2 fruit fly cellular contexts compared by ENCODE assay signal in the genomic region with DNA sequence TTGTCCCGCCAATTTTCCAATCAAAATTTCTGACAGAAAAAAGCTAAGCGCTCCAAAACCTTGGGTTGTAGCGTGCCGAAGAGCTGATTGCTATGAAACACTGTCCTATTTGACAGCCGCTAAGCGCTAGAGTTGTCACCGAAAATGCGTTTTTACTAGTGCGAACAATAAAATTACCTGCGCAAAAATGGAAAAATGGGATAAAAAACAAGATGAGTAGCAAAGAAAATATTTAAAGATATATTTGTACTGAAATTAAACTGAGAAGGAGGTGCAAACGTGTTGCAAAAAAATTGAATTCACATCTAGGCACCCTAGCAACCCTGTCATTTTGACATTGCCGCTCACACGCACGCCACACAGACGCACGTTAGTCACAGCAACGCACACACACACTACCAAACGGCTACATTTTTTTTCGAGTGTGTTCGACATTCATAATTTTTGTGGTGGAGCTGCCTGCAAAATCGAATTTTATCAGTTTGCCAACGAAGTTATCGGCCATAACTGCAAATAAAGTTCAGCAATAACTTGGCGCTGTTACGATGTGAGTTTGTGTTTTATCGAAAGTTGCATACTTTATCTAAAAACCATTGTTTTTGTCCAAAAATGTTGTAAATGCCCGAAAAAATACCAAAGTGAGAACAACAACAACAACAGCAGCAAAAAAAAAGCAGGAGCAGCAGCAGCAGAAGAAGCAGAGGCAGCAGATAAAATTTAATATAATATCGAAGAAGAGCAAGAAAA.
A peak's percentile ranks its signal among the peaks of the same experiment; 100 is the strongest.
TF ChIP-seq lines count a peak whose summit lies in the region.

TSS of gene ben (plus strand) at position 369 of the 747 bp plus-strand sequence.

TF ChIP-seq in whole organism, embryonic, 481 proteins besides CTCF, POLR2A, EP300 and RAD21 (continued from another document and continues in another):
- peak; percentile 54 for TF ChIP-seq CG2202 (tag; optimal IDR thresholded peaks at IDR 0.05; lab: Kevin White, UChicago)
- peak; percentile 61 for TF ChIP-seq disco-r (GFP tag; optimal IDR thresholded peaks at IDR 0.05; lab: Kevin White, UChicago)
- no peak for TF ChIP-seq fd64A (GFP tag; optimal IDR thresholded peaks at IDR 0.05; lab: Kevin White, UChicago)
- peak; percentile 51 for TF ChIP-seq CG2875 (GFP tag; optimal IDR thresholded peaks at IDR 0.05; lab: Kevin White, UChicago)
- peak; percentile 83 for TF ChIP-seq Dp (GFP tag; optimal IDR thresholded peaks at IDR 0.05; lab: Kevin White, UChicago)
- peak; percentile 50; the same call in 1 of the 2 replicates for TF ChIP-seq CG10959 (GFP tag; IDR thresholded peaks at IDR 0.05; lab: Robert Waterston, UW)
- no peak for TF ChIP-seq usp (GFP tag; optimal IDR thresholded peaks at IDR 0.05; lab: Kevin White, UChicago)
- TF ChIP-seq so (GFP tag; IDR thresholded peaks at IDR 0.05; lab: Robert Waterston, UW) = peak; percentile 69; the same call in 1 of the 3 replicates
- peak; percentile 3 for TF ChIP-seq fd102C (GFP tag; optimal IDR thresholded peaks at IDR 0.05; lab: Kevin White, UChicago)
- TF ChIP-seq CG7839 (tag; optimal IDR thresholded peaks at IDR 0.05; lab: Kevin White, UChicago) = peak; percentile 87
- no peak for TF ChIP-seq lbe (GFP tag; optimal IDR thresholded peaks at IDR 0.05; lab: Kevin White, UChicago)
- TF ChIP-seq zen (tag; optimal IDR thresholded peaks at IDR 0.05; lab: Kevin White, UChicago) = peak; percentile 75
- TF ChIP-seq sisA (GFP tag; IDR thresholded peaks at IDR 0.05; lab: Robert Waterston, UW) = peak; percentile 83
- TF ChIP-seq Dbx (GFP tag; IDR thresholded peaks at IDR 0.05; lab: Robert Waterston, UW) = peak; percentile 73
- TF ChIP-seq Atf6 (GFP tag; IDR thresholded peaks at IDR 0.05; lab: Robert Waterston, UW) = peak; percentile 64
- no peak for TF ChIP-seq CG7556 (GFP tag; optimal IDR thresholded peaks at IDR 0.05; lab: Kevin White, UChicago)
- peak; percentile 51 for TF ChIP-seq Hand (GFP tag; optimal IDR thresholded peaks at IDR 0.05; lab: Kevin White, UChicago)
- TF ChIP-seq CG18619 (GFP tag; optimal IDR thresholded peaks at IDR 0.05; lab: Kevin White, UChicago) = peak; percentile 86
- peak; percentile 84 for TF ChIP-seq Usf (GFP tag; optimal IDR thresholded peaks at IDR 0.05; lab: Kevin White, UChicago)
- TF ChIP-seq Opbp (GFP tag; IDR thresholded peaks at IDR 0.05; lab: Robert Waterston, UW; ENCODE audit: partially characterized antibody) = peak; percentile 33; the same call in 1 of the 3 replicates
- peak; percentile 88 for TF ChIP-seq CG16815 (GFP tag; optimal IDR thresholded peaks at IDR 0.05; lab: Kevin White, UChicago)
- peak; percentile 68 for TF ChIP-seq CG1529 (GFP tag; optimal IDR thresholded peaks at IDR 0.05; lab: Kevin White, UChicago)
- peak; percentile 55; the same call in 1 of the 2 replicates for TF ChIP-seq Drgx (GFP tag; IDR thresholded peaks at IDR 0.05; lab: Robert Waterston, UW)
- peak; percentile 52 for TF ChIP-seq salm (tag; optimal IDR thresholded peaks at IDR 0.05; lab: Kevin White, UChicago)
- peak; percentile 83 for TF ChIP-seq esg (GFP tag; conservative IDR thresholded peaks at IDR 0.05; lab: Robert Waterston, UW)
- peak; percentile 86 for TF ChIP-seq grau (tag; optimal IDR thresholded peaks at IDR 0.05; lab: Kevin White, UChicago)
- no peak; the same call in 1 of the 2 replicates for TF ChIP-seq dan (GFP tag; IDR thresholded peaks at IDR 0.05; lab: Robert Waterston, UW)
- TF ChIP-seq oc (tag; optimal IDR thresholded peaks at IDR 0.05; lab: Kevin White, UChicago) = peak; percentile 56
- TF ChIP-seq NC2β (GFP tag; optimal IDR thresholded peaks at IDR 0.05; lab: Kevin White, UChicago) = peak; percentile 71
- no peak for TF ChIP-seq CG1832 (GFP tag; optimal IDR thresholded peaks at IDR 0.05; lab: Kevin White, UChicago)
- peak; percentile 93 for TF ChIP-seq hkb (optimal IDR thresholded peaks at IDR 0.05; lab: Kevin White, UChicago)
- TF ChIP-seq hkb (GFP tag; IDR thresholded peaks at IDR 0.05; lab: Robert Waterston, UW) = peak; percentile 72
- peak; percentile 58 for TF ChIP-seq Spps (tag; optimal IDR thresholded peaks at IDR 0.05; lab: Kevin White, UChicago)
- no peak for TF ChIP-seq CG14860 (GFP tag; IDR thresholded peaks at IDR 0.05; lab: Robert Waterston, UW; ENCODE audit: partially characterized antibody)
- peak; percentile 58 for TF ChIP-seq CG17359 (tag; optimal IDR thresholded peaks at IDR 0.05; lab: Kevin White, UChicago)
- TF ChIP-seq CG7271 (tag; optimal IDR thresholded peaks at IDR 0.05; lab: Kevin White, UChicago) = peak; percentile 17
- TF ChIP-seq peb (GFP tag; IDR thresholded peaks at IDR 0.05; lab: Robert Waterston, UW) = peak; percentile 63
- TF ChIP-seq caup (GFP tag; optimal IDR thresholded peaks at IDR 0.05; lab: Kevin White, UChicago; ENCODE audit: severe bottlenecking) = peak; percentile 77
- peak; percentile 83 for TF ChIP-seq Gug (GFP tag; IDR thresholded peaks at IDR 0.05; lab: Robert Waterston, UW)
- TF ChIP-seq row (GFP tag; IDR thresholded peaks at IDR 0.05; lab: Robert Waterston, UW) = peak; percentile 98
- TF ChIP-seq Hr39 (optimal IDR thresholded peaks at IDR 0.05; lab: Kevin White, UChicago) = no peak
- no peak for TF ChIP-seq CG6175 (GFP tag; IDR thresholded peaks at IDR 0.05; lab: Robert Waterston, UW)
- TF ChIP-seq Aef1 (GFP tag; IDR thresholded peaks at IDR 0.05; lab: Robert Waterston, UW) = peak; percentile 83
- TF ChIP-seq kay (GFP tag; optimal IDR thresholded peaks at IDR 0.05; lab: Kevin White, UChicago) = peak; percentile 75
- peak; percentile 58 for TF ChIP-seq CG11398 (GFP tag; optimal IDR thresholded peaks at IDR 0.05; lab: Kevin White, UChicago)
- no peak for TF ChIP-seq CG3847 (GFP tag; IDR thresholded peaks at IDR 0.05; lab: Robert Waterston, UW)
- TF ChIP-seq CG8290 (GFP tag; optimal IDR thresholded peaks at IDR 0.05; lab: Kevin White, UChicago) = peak; percentile 90
- peak; percentile 38 to 63 for TF ChIP-seq CG8290 (tag; optimal IDR thresholded peaks at IDR 0.05; lab: Kevin White, UChicago)
- peak; percentile 87 for TF ChIP-seq Ets97D (GFP tag; optimal IDR thresholded peaks at IDR 0.05; lab: Kevin White, UChicago)
- no peak; the same call in none of the 2 replicates for TF ChIP-seq CG6272 (GFP tag; IDR thresholded peaks at IDR 0.05; lab: Robert Waterston, UW)
- TF ChIP-seq CG9609 (GFP tag; optimal IDR thresholded peaks at IDR 0.05; lab: Kevin White, UChicago) = peak; percentile 76
- TF ChIP-seq gcm2 (GFP tag; optimal IDR thresholded peaks at IDR 0.05; lab: Kevin White, UChicago) = peak; percentile 50
- peak; percentile 75 for TF ChIP-seq CG18764 (GFP tag; optimal IDR thresholded peaks at IDR 0.05; lab: Kevin White, UChicago)
- TF ChIP-seq ranshi (GFP tag; IDR thresholded peaks at IDR 0.05; lab: Robert Waterston, UW) = no peak; the same call in 1 of the 2 replicates
- peak; percentile 37 for TF ChIP-seq da (GFP tag; optimal IDR thresholded peaks at IDR 0.05; lab: Kevin White, UChicago)
- TF ChIP-seq CG3163 (GFP tag; optimal IDR thresholded peaks at IDR 0.05; lab: Kevin White, UChicago) = peak; percentile 52
- peak; percentile 90 for TF ChIP-seq gem (tag; optimal IDR thresholded peaks at IDR 0.05; lab: Kevin White, UChicago)
- peak; percentile 37 for TF ChIP-seq run (tag; optimal IDR thresholded peaks at IDR 0.05; lab: Kevin White, UChicago)
- no peak; the same call in 2 of the 3 replicates for TF ChIP-seq CG11456 (GFP tag; IDR thresholded peaks at IDR 0.05; lab: Robert Waterston, UW)
- TF ChIP-seq Elba2 (GFP tag; optimal IDR thresholded peaks at IDR 0.05; lab: Kevin White, UChicago) = peak; percentile 100

TF ChIP-seq in whole organism, prepupa, 60 proteins besides CTCF, POLR2A, EP300 and RAD21 (continued from another document):
- TF ChIP-seq Sox15 (GFP tag; optimal IDR thresholded peaks at IDR 0.05; lab: Kevin White, UChicago) (peak; percentile 82), Sox14 (GFP tag; optimal IDR thresholded peaks at IDR 0.05; lab: Kevin White, UChicago) (peak; percentile 89), CG31627 (GFP tag; optimal IDR thresholded peaks at IDR 0.05; lab: Kevin White, UChicago) (peak; percentile 88), CG8632 (GFP tag; optimal IDR thresholded peaks at IDR 0.05; lab: Kevin White, UChicago) (peak; percentile 65), CG16779 (tag; optimal IDR thresholded peaks at IDR 0.05; lab: Kevin White, UChicago) (no peak), vri (GFP tag; optimal IDR thresholded peaks at IDR 0.05; lab: Kevin White, UChicago) (peak; percentile 45), CG34406 (GFP tag; optimal IDR thresholded peaks at IDR 0.05; lab: Kevin White, UChicago) (peak; percentile 79), acj6 (GFP tag; optimal IDR thresholded peaks at IDR 0.05; lab: Kevin White, UChicago) (peak; percentile 83), Ets21C (GFP tag; optimal IDR thresholded peaks at IDR 0.05; lab: Kevin White, UChicago) (peak; percentile 83), Sox102F (GFP tag; optimal IDR thresholded peaks at IDR 0.05; lab: Kevin White, UChicago) (peak; percentile 68), CG11902 (GFP tag; optimal IDR thresholded peaks at IDR 0.05; lab: Kevin White, UChicago) (peak; percentile 80), CG8319 (GFP tag; optimal IDR thresholded peaks at IDR 0.05; lab: Kevin White, UChicago) (peak; percentile 66), Hr4 (GFP tag; optimal IDR thresholded peaks at IDR 0.05; lab: Kevin White, UChicago) (peak; percentile 83)
